Worm (Caenorhabditis elegans) whole organism, L1 larva: Measurements from ENCODE around the gene Y41C4A.11.

Source experiments
- aly-2 ChIP-seq: fragments of 150-350 bp; optimal IDR thresholded peaks from 2 replicates; lab custom pipeline; 2014; ENCODE audit warnings: missing biosample characterization, missing genetic modification characterization
- ama-1 ChIP-seq: fragments of 150-350 bp; optimal IDR thresholded peaks from 2 replicates; lab custom pipeline; 2014
- ceh-90 ChIP-seq: sonication (generic microtip); optimal IDR thresholded peaks from 2 replicates; lab custom pipeline; 2016; ENCODE audit warnings: missing genetic modification characterization, missing compliant biosample characterization
- efl-1 ChIP-seq, 4 experiments: fragments of 150-350 bp; optimal IDR thresholded peaks in 3 of 4; peaks in 1 of 4; 1 replicate in 1 of 4; 2 replicates in 3 of 4; lab custom pipeline; 2014; ENCODE audit warnings: missing biosample characterization in 2 of 4, missing genetic modification characterization in 2 of 4, missing genetic modification reagents in 2 of 4
- fos-1 ChIP-seq: fragments of 150-350 bp; optimal IDR thresholded peaks from 2 replicates; lab custom pipeline; 2014; ENCODE audit warnings: missing biosample characterization, missing genetic modification characterization
- lin-13 ChIP-seq: fragments of 150-350 bp; optimal IDR thresholded peaks from 2 replicates; lab custom pipeline; 2014; ENCODE audit warnings: missing biosample characterization, missing genetic modification reagents, missing genetic modification characterization
- lin-35 ChIP-seq, 2 experiments: fragments of 150-350 bp; optimal IDR thresholded peaks; 2 replicates each; lab custom pipeline; 2014; ENCODE audit warnings: missing biosample characterization in 2 of 2, missing genetic modification characterization in 2 of 2, missing genetic modification reagents in 2 of 2
- lin-39 ChIP-seq: fragments of 150-350 bp; optimal IDR thresholded peaks from 2 replicates; lab custom pipeline; 2014; ENCODE audit warnings: missing biosample characterization, missing genetic modification reagents, missing genetic modification characterization
- mef-2 ChIP-seq: fragments of 150-350 bp; optimal IDR thresholded peaks from 2 replicates; lab custom pipeline; 2014; ENCODE audit warnings: missing biosample characterization, missing genetic modification characterization
- nhr-90 ChIP-seq: sonication (generic microtip); optimal IDR thresholded peaks from 2 replicates; lab custom pipeline; 2016; ENCODE audit warnings: mild to moderate bottlenecking, missing genetic modification characterization, missing compliant biosample characterization; ENCODE audit not compliant: poor library complexity
- skn-1 ChIP-seq: fragments of 150-350 bp; optimal IDR thresholded peaks from 2 replicates; lab custom pipeline; 2014; ENCODE audit warnings: missing biosample characterization, missing genetic modification characterization
- sup-37 ChIP-seq: fragments of 200-800 bp; sonication (Bioruptor generic); optimal IDR thresholded peaks from 2 replicates; lab custom pipeline; 2018; ENCODE audit warnings: mild to moderate bottlenecking, missing genetic modification characterization, missing compliant biosample characterization
- vab-15 ChIP-seq: sonication (generic microtip); optimal IDR thresholded peaks from 2 replicates; lab custom pipeline; 2017; ENCODE audit warnings: missing genotype, mild to moderate bottlenecking, missing genetic modification characterization, missing compliant biosample characterization

- TF ChIP-seq lin-39 (tag; lab: Kevin White, UChicago) (peak; percentile 1), lin-35 (GFP tag; optimal IDR thresholded peaks at IDR 0.05; lab: Kevin White, UChicago) (peak; percentile 99), fos-1 (tag; lab: Kevin White, UChicago) (peak; percentile 56), skn-1 (tag; lab: Kevin White, UChicago) (peak; percentile 80), efl-1 (optimal IDR thresholded peaks at IDR 0.05; lab: Kevin White, UChicago) (peak; percentile 98 to 99), efl-1 (GFP tag; optimal IDR thresholded peaks at IDR 0.05 in 1 of 2; lab: Kevin White, UChicago) (peak; percentile 100), lin-13 (GFP tag; lab: Kevin White, UChicago) (peak; percentile 49), ceh-90 (tag; lab: Kevin White, UChicago) (no peak), mef-2 (tag; lab: Kevin White, UChicago) (no peak), nhr-90 (tag; lab: Kevin White, UChicago) (peak; percentile 79), aly-2 (peak; percentile 1), sup-37 (GFP tag; lab: Kevin White, UChicago) (no peak), ama-1 (lab: Kevin White, UChicago) (no peak), vab-15 (no peak)
Observed at ce11 chrIII:11719400-11719875, at the start of gene Y41C4A.11, which contains the start of gene elb-1.
